Worm (Caenorhabditis elegans) whole organism, L4/young adult: ENCODE data around the gene F42G2.2.

Source experiments
- W03F9.2 ChIP-seq: fragments of 150-350 bp; optimal IDR thresholded peaks from 2 replicates; lab custom pipeline; 2014; ENCODE audit warnings: missing biosample characterization, missing genetic modification characterization
- dao-5 ChIP-seq: sonication (generic microtip); optimal IDR thresholded peaks from 2 replicates; lab custom pipeline; 2016; ENCODE audit warnings: missing genotype, missing genetic modification characterization, moderate library complexity, missing compliant biosample characterization
- him-1 ChIP-seq: sonication (generic microtip); optimal IDR thresholded peaks from 2 replicates; lab custom pipeline; 2016; ENCODE audit warnings: missing genotype, missing genetic modification reagents, missing genetic modification characterization, missing compliant biosample characterization

Gene F42G2.2

ce11 chrII:2440312-2440711, 18.3 kb downstream of the F42G2.2 start:
- TF ChIP-seq him-1 (no peak), dao-5 (no peak), W03F9.2 (tag; lab: Kevin White, UChicago) (no peak)

- no peak for TF ChIP-seq dao-5
- TF ChIP-seq him-1 = no peak
- TF ChIP-seq W03F9.2 (tag; lab: Kevin White, UChicago) = no peak
Measured at ce11 chrII:2442243-2442642, 20.2 kb downstream of the F42G2.2 start.

ce11 chrII:2442979-2443378, 21.0 kb downstream of the F42G2.2 start, which contains the start of gene vab-19:
TSS of gene vab-19 (plus strand) at chrII:2443279.
- no peak for TF ChIP-seq W03F9.2 (tag; lab: Kevin White, UChicago)
- no peak for TF ChIP-seq dao-5
- TF ChIP-seq him-1 = no peak

ce11 chrII:2445164-2445563, 23.2 kb downstream of the F42G2.2 start:
- TF ChIP-seq him-1 (no peak), W03F9.2 (tag; lab: Kevin White, UChicago) (no peak), dao-5 (no peak)

- TF ChIP-seq dao-5 = no peak
- TF ChIP-seq him-1 = no peak
- TF ChIP-seq W03F9.2 (tag; lab: Kevin White, UChicago) = no peak
Measured at ce11 chrII:2446727-2447126, 24.7 kb downstream of the F42G2.2 start.

- no peak for TF ChIP-seq dao-5
- peak; percentile 31 for TF ChIP-seq him-1
- peak; percentile 6 for TF ChIP-seq W03F9.2 (tag; lab: Kevin White, UChicago)
Measured at ce11 chrII:2450990-2451389, 29.0 kb downstream of the F42G2.2 start.

- no peak for TF ChIP-seq dao-5
- TF ChIP-seq W03F9.2 (tag; lab: Kevin White, UChicago) = no peak
- no peak for TF ChIP-seq him-1
Measured at ce11 chrII:2452492-2452891, 30.5 kb downstream of the F42G2.2 start.

- TF ChIP-seq him-1 (no peak), dao-5 (no peak), W03F9.2 (tag; lab: Kevin White, UChicago) (no peak)
Measured at ce11 chrII:2454822-2455221, 32.8 kb downstream of the F42G2.2 start.

- TF ChIP-seq dao-5 (no peak), him-1 (no peak), W03F9.2 (tag; lab: Kevin White, UChicago) (no peak)
Measured at ce11 chrII:2455931-2456576, 34.0 kb downstream of the F42G2.2 start.

ce11 chrII:2456973-2457372, 35.0 kb downstream of the F42G2.2 start:
- TF ChIP-seq dao-5 (no peak), him-1 (no peak), W03F9.2 (tag; lab: Kevin White, UChicago) (no peak)

- TF ChIP-seq him-1 = no peak
- no peak for TF ChIP-seq W03F9.2 (tag; lab: Kevin White, UChicago)
- TF ChIP-seq dao-5 = no peak
Measured at ce11 chrII:2458881-2459280, 36.9 kb downstream of the F42G2.2 start, which contains the start of gene pqn-42. TSS of gene pqn-42 (minus strand) at chrII:2458981.

ce11 chrII:2468885-2469284, 46.9 kb downstream of the F42G2.2 start:
- TF ChIP-seq him-1 (no peak), W03F9.2 (tag; lab: Kevin White, UChicago) (no peak), dao-5 (no peak)

ce11 chrII:2473270-2473669, 51.3 kb downstream of the F42G2.2 start, which contains the start of gene tsr-1:
TSS of gene tsr-1 (minus strand) at chrII:2473370.
- TF ChIP-seq him-1 (no peak), dao-5 (no peak), W03F9.2 (tag; lab: Kevin White, UChicago) (no peak)
